Worm (Caenorhabditis elegans) whole organism, L3 larva: ENCODE measurements around the gene lst-4.

Source experiments
- R02D3.7 ChIP-seq: fragments of 150-350 bp; optimal IDR thresholded peaks from 2 replicates; lab custom pipeline; 2014; ENCODE audit warnings: missing biosample characterization, missing genetic modification characterization
- ZK546.5 ChIP-seq: sonication (generic microtip); optimal IDR thresholded peaks from 2 replicates; lab custom pipeline; 2017; ENCODE audit warnings: missing biosample characterization, missing genetic modification characterization
- aly-2 ChIP-seq: fragments of 150-350 bp; optimal IDR thresholded peaks from 2 replicates; lab custom pipeline; 2014; ENCODE audit warnings: missing biosample characterization, missing genetic modification characterization
- ama-1 ChIP-seq: fragments of 150-350 bp; optimal IDR thresholded peaks from 2 replicates; lab custom pipeline; 2018
- ceh-16 ChIP-seq: sonication (generic microtip); optimal IDR thresholded peaks from 2 replicates; lab custom pipeline; 2017; ENCODE audit warnings: missing biosample characterization, missing genetic modification characterization
- ceh-28 ChIP-seq: fragments of 150-350 bp; optimal IDR thresholded peaks from 2 replicates; lab custom pipeline; 2014; ENCODE audit warnings: missing biosample characterization, missing genetic modification reagents, missing genetic modification characterization
- ceh-82 ChIP-seq: fragments of 150-350 bp; optimal IDR thresholded peaks from 2 replicates; lab custom pipeline; 2014; ENCODE audit warnings: missing biosample characterization, missing genetic modification characterization
- ceh-9 ChIP-seq: sonication (generic microtip); optimal IDR thresholded peaks from 2 replicates; lab custom pipeline; 2018; ENCODE audit warnings: missing biosample characterization, missing genetic modification characterization
- daf-12 ChIP-seq: fragments of 150-350 bp; optimal IDR thresholded peaks from 2 replicates; lab custom pipeline; 2014; ENCODE audit warnings: missing biosample characterization, missing genetic modification reagents, missing genetic modification characterization
- egl-27 ChIP-seq: sonication (generic microtip); optimal IDR thresholded peaks from 4 replicates; lab custom pipeline; 2017; ENCODE audit warnings: missing biosample characterization, missing genetic modification reagents, missing genetic modification characterization
- egl-5 ChIP-seq: fragments of 150-350 bp; optimal IDR thresholded peaks from 2 replicates; lab custom pipeline; 2017; ENCODE audit warnings: missing biosample characterization, missing genetic modification reagents, missing genetic modification characterization, inconsistent platforms
- elt-1 ChIP-seq: fragments of 150-350 bp; optimal IDR thresholded peaks from 2 replicates; lab custom pipeline; 2014; ENCODE audit warnings: missing biosample characterization, missing genetic modification characterization
- elt-2 ChIP-seq: sonication (generic microtip); optimal IDR thresholded peaks from 2 replicates; lab custom pipeline; 2016; ENCODE audit warnings: missing genetic modification reagents, mild to moderate bottlenecking, missing genetic modification characterization, missing compliant biosample characterization
- elt-3 ChIP-seq, 3 experiments: fragments of 150-350 bp in 1 of 3; sonication (generic microtip) in 2 of 3; optimal IDR thresholded peaks; 2 replicates in 2 of 3; 4 replicates in 1 of 3; lab custom pipeline; 2014 to 2017; ENCODE audit warnings: missing biosample characterization in 3 of 3, missing genetic modification characterization in 3 of 3
- eor-1 ChIP-seq, 2 experiments: fragments of 150-350 bp; optimal IDR thresholded peaks; 2 replicates each; lab custom pipeline; 2014 to 2018; ENCODE audit warnings: missing biosample characterization in 2 of 2, missing genetic modification characterization in 2 of 2
- fkh-10 ChIP-seq: sonication (generic microtip); optimal IDR thresholded peaks from 2 replicates; lab custom pipeline; 2017; ENCODE audit warnings: missing biosample characterization, missing genetic modification reagents, missing genetic modification characterization
- fkh-2 ChIP-seq: fragments of 150-350 bp; optimal IDR thresholded peaks from 2 replicates; lab custom pipeline; 2014; ENCODE audit warnings: missing biosample characterization, missing genetic modification reagents, missing genetic modification characterization
- fos-1 ChIP-seq: fragments of 150-350 bp; optimal IDR thresholded peaks from 2 replicates; lab custom pipeline; 2014; ENCODE audit warnings: missing biosample characterization, missing genetic modification characterization
- hmg-11 ChIP-seq: sonication (generic microtip); optimal IDR thresholded peaks from 2 replicates; lab custom pipeline; 2016; ENCODE audit warnings: missing genetic modification characterization, missing compliant biosample characterization
- jun-1 ChIP-seq: fragments of 150-350 bp; optimal IDR thresholded peaks from 2 replicates; lab custom pipeline; 2014; ENCODE audit warnings: missing biosample characterization, missing genetic modification reagents, missing genetic modification characterization
- lin-15B ChIP-seq: fragments of 150-350 bp; optimal IDR thresholded peaks from 2 replicates; lab custom pipeline; 2014; ENCODE audit warnings: missing biosample characterization, missing genetic modification characterization
- lin-39 ChIP-seq: fragments of 150-350 bp; optimal IDR thresholded peaks from 2 replicates; lab custom pipeline; 2018; ENCODE audit warnings: missing biosample characterization, missing genetic modification reagents, missing genetic modification characterization
- lsy-12 ChIP-seq: sonication (generic microtip); optimal IDR thresholded peaks from 2 replicates; lab custom pipeline; 2016; ENCODE audit warnings: mild to moderate bottlenecking, missing genetic modification characterization, missing compliant biosample characterization
- mdl-1 ChIP-seq: fragments of 150-350 bp; optimal IDR thresholded peaks from 2 replicates; lab custom pipeline; 2014; ENCODE audit warnings: missing biosample characterization, missing genetic modification characterization
- mml-1 ChIP-seq: fragments of 150-350 bp; sonication (generic microtip); optimal IDR thresholded peaks from 3 replicates; lab custom pipeline; 2014; ENCODE audit warnings: missing biosample characterization, missing genetic modification characterization
- nfya-1 ChIP-seq: sonication (generic microtip); optimal IDR thresholded peaks from 2 replicates; lab custom pipeline; 2017; ENCODE audit warnings: missing genetic modification characterization, mild to moderate bottlenecking, missing compliant biosample characterization, antibody characterized with exemption, moderate library complexity; ENCODE audit not compliant: insufficient read depth
- nhr-11 ChIP-seq: fragments of 150-350 bp; optimal IDR thresholded peaks from 2 replicates; lab custom pipeline; 2014; ENCODE audit warnings: missing biosample characterization, missing genetic modification characterization
- nhr-12 ChIP-seq: fragments of 150-350 bp; optimal IDR thresholded peaks from 2 replicates; lab custom pipeline; 2014; ENCODE audit warnings: missing biosample characterization, missing genetic modification characterization
- nhr-23 ChIP-seq: fragments of 150-350 bp; optimal IDR thresholded peaks from 2 replicates; lab custom pipeline; 2014; ENCODE audit warnings: missing biosample characterization, missing genetic modification reagents, missing genetic modification characterization
- nhr-237 ChIP-seq: fragments of 150-350 bp; optimal IDR thresholded peaks from 2 replicates; lab custom pipeline; 2014; ENCODE audit warnings: missing biosample characterization, missing genetic modification characterization
- nhr-25 ChIP-seq: sonication (generic microtip); optimal IDR thresholded peaks from 2 replicates; lab custom pipeline; 2017; ENCODE audit warnings: missing biosample characterization, missing genetic modification characterization
- nhr-28 ChIP-seq: fragments of 150-350 bp; optimal IDR thresholded peaks from 2 replicates; lab custom pipeline; 2014; ENCODE audit warnings: missing biosample characterization, missing genetic modification characterization
- nhr-43 ChIP-seq: sonication (generic microtip); optimal IDR thresholded peaks from 2 replicates; lab custom pipeline; 2016; ENCODE audit warnings: mild to moderate bottlenecking, missing genetic modification characterization, missing compliant biosample characterization; ENCODE audit not compliant: poor library complexity, severe bottlenecking
- nhr-67 ChIP-seq: fragments of 150-350 bp; optimal IDR thresholded peaks from 2 replicates; lab custom pipeline; 2014; ENCODE audit warnings: missing biosample characterization, missing genetic modification characterization
- nhr-76 ChIP-seq: fragments of 150-350 bp; sonication (generic microtip); optimal IDR thresholded peaks from 5 replicates; lab custom pipeline; 2014; ENCODE audit warnings: missing biosample characterization, missing genetic modification characterization
- nhr-77 ChIP-seq: fragments of 150-350 bp; optimal IDR thresholded peaks from 2 replicates; lab custom pipeline; 2014; ENCODE audit warnings: missing biosample characterization, missing genetic modification characterization
- pha-4 ChIP-seq: fragments of 150-350 bp; optimal IDR thresholded peaks from 2 replicates; lab custom pipeline; 2014; ENCODE audit warnings: missing biosample characterization, missing genetic modification reagents, missing genetic modification characterization
- pqm-1 ChIP-seq: fragments of 150-350 bp; optimal IDR thresholded peaks from 2 replicates; lab custom pipeline; 2017; ENCODE audit warnings: missing biosample characterization, missing genetic modification characterization, inconsistent platforms
- sea-2 ChIP-seq: fragments of 150-350 bp; sonication (generic microtip); optimal IDR thresholded peaks from 4 replicates; lab custom pipeline; 2014; ENCODE audit warnings: missing biosample characterization, missing genetic modification reagents, missing genetic modification characterization
- skn-1 ChIP-seq: fragments of 150-350 bp; optimal IDR thresholded peaks from 2 replicates; lab custom pipeline; 2014; ENCODE audit warnings: missing biosample characterization, missing genetic modification characterization
- snpc-4 ChIP-seq: fragments of 150-350 bp; optimal IDR thresholded peaks from 2 replicates; lab custom pipeline; 2014; ENCODE audit warnings: missing biosample characterization, missing genetic modification characterization
- tbx-2 ChIP-seq: sonication (generic microtip); optimal IDR thresholded peaks from 2 replicates; lab custom pipeline; 2016; ENCODE audit warnings: mild to moderate bottlenecking, missing genetic modification characterization, missing compliant biosample characterization
- unc-39 ChIP-seq: sonication (generic microtip); optimal IDR thresholded peaks from 4 replicates; lab custom pipeline; 2017; ENCODE audit warnings: missing biosample characterization, missing genetic modification characterization
- unc-62 ChIP-seq: fragments of 150-350 bp; sonication (generic microtip); optimal IDR thresholded peaks from 4 replicates; lab custom pipeline; 2014; ENCODE audit warnings: missing biosample characterization, missing genetic modification reagents, missing genetic modification characterization
- zag-1 ChIP-seq: fragments of 150-350 bp; optimal IDR thresholded peaks from 2 replicates; lab custom pipeline; 2014; ENCODE audit warnings: missing biosample characterization, missing genetic modification characterization
- ztf-11 ChIP-seq: fragments of 150-350 bp; optimal IDR thresholded peaks from 2 replicates; lab custom pipeline; 2014; ENCODE audit warnings: missing biosample characterization, missing genetic modification characterization
- ztf-4 ChIP-seq: fragments of 150-350 bp; optimal IDR thresholded peaks from 2 replicates; lab custom pipeline; 2014; ENCODE audit warnings: missing biosample characterization, missing genetic modification characterization

lst-4 gene

ce11 chrIV:14074456-14074855 is 4.8 kb upstream of the lst-4 start:
- TF ChIP-seq zag-1 (tag; lab: Kevin White, UChicago) (no peak), ceh-82 (no peak), mml-1 (no peak), lin-39 (tag; lab: Kevin White, UChicago) (no peak), hmg-11 (tag; lab: Kevin White, UChicago) (no peak), tbx-2 (no peak)

DNA sequence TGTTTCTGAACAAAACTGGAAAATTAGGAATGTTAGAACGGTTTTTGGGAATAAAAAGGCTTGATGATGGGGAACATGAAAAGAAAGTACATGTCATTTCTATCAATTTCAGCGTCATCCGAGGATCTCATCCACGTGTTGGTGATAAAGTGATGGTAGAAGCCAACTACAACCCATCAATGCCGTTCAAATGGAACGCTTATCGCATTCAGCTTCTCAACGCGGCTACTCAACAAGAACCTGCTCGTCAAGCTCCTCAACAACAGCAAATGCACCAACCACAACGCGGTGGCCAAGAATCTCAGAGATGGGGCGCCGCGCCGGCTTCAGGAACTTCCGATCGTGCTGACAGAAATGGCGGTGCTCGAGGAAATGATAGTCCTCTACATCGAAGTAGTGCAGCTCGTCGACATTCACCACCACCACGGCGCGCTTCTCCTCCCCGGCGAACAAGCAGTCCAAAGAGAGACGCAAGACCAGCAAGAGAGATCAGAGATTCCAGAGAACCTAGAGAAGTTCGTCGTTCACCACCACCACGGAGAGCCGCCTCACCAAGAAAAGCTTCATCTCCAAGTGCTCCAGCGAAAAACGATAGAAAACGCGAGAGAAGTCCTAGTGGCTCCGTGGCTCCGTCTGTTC is 2.5 kb upstream of the lst-4 start:
- TF ChIP-seq nfya-1 (tag; lab: Kevin White, UChicago): no peak
- peak; percentile 1 for TF ChIP-seq elt-2 (tag; lab: Kevin White, UChicago)
- TF ChIP-seq ama-1 (lab: Kevin White, UChicago): peak; percentile 90
- TF ChIP-seq tbx-2: no peak

DNA sequence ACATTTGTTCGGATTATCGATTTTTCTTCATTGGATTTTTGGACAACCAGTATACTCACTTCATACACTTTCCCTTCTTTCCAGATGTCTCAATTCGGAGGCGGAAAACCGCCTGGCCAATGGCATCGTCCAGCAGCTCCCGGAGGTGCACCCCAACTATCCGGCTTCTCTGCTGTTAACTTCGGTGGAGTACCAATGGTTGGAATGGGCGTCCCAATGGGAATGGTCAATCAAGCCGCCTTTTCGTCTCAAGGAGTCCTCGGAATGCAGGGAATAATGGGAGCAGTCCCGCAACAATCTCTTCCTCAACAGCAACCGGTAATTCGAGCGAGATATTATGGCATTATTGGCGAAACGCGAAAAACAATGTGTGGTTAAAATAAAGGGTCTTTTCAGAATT is 1.8 kb upstream of the lst-4 start, which contains the start of gene ccar-1:
Gene ccar-1 (plus strand): TSS at position 83 of the 400 bp plus-strand sequence.
- peak; percentile 18 for TF ChIP-seq nhr-43 (tag; lab: Kevin White, UChicago)
- no peak for TF ChIP-seq aly-2 (tag; lab: Kevin White, UChicago)
- no peak for TF ChIP-seq elt-3 (tag; optimal IDR thresholded peaks at IDR 0.05; lab: Kevin White, UChicago)
- no peak for TF ChIP-seq daf-12
- no peak for TF ChIP-seq elt-1 (tag; lab: Kevin White, UChicago)

ce11 chrIV:14070992-14071289 is 1.3 kb upstream of the lst-4 start:
- TF ChIP-seq nhr-28 (tag; lab: Kevin White, UChicago): no peak
- no peak for TF ChIP-seq fkh-2
- TF ChIP-seq nhr-23: peak; percentile 48
- TF ChIP-seq nhr-12 (tag; lab: Kevin White, UChicago): no peak
- no peak for TF ChIP-seq unc-39 (tag; lab: Kevin White, UChicago)
- TF ChIP-seq egl-27 (tag; lab: Kevin White, UChicago): no peak
- TF ChIP-seq pha-4: peak; percentile 95
- TF ChIP-seq lsy-12 (tag; lab: Kevin White, UChicago): peak; percentile 60
- TF ChIP-seq fos-1: no peak
- TF ChIP-seq nhr-76 (tag; lab: Kevin White, UChicago): no peak
- no peak for TF ChIP-seq fkh-10 (GFP tag; lab: Kevin White, UChicago)
- TF ChIP-seq mdl-1: no peak
- TF ChIP-seq lin-15B (tag; lab: Kevin White, UChicago): peak; percentile 96
- TF ChIP-seq nfya-1 (tag; lab: Kevin White, UChicago): peak; percentile 92
- TF ChIP-seq ceh-28 (tag; lab: Kevin White, UChicago): peak; percentile 49
- TF ChIP-seq nhr-67 (tag; lab: Kevin White, UChicago): no peak
- peak; percentile 49 for TF ChIP-seq jun-1
- peak; percentile 8 for TF ChIP-seq tbx-2
- no peak for TF ChIP-seq pqm-1 (tag; lab: Kevin White, UChicago)
- no peak for TF ChIP-seq ceh-9 (tag; lab: Kevin White, UChicago)
- TF ChIP-seq aly-2 (tag; lab: Kevin White, UChicago): no peak
- TF ChIP-seq nhr-11 (tag; lab: Kevin White, UChicago): no peak
- TF ChIP-seq elt-1 (tag; lab: Kevin White, UChicago): peak; percentile 8
- TF ChIP-seq mml-1: no peak
- TF ChIP-seq unc-62: no peak
- no peak for TF ChIP-seq ceh-82
- TF ChIP-seq sea-2 (GFP tag; lab: Kevin White, UChicago): no peak
- TF ChIP-seq ceh-16: no peak
- TF ChIP-seq lin-39 (tag; lab: Kevin White, UChicago): peak; percentile 78
- TF ChIP-seq daf-12: no peak
- TF ChIP-seq elt-3 (tag; optimal IDR thresholded peaks at IDR 0.05; lab: Kevin White, UChicago): peak in 1 of 3 experiments; percentile 76
- peak; percentile 78 for TF ChIP-seq skn-1 (tag; lab: Kevin White, UChicago)
- peak; percentile 81 for TF ChIP-seq ama-1 (lab: Kevin White, UChicago)
- peak; percentile 57 for TF ChIP-seq elt-2 (tag; lab: Kevin White, UChicago)
- peak; percentile 62 for TF ChIP-seq egl-5 (tag; lab: Kevin White, UChicago)
- no peak for TF ChIP-seq eor-1 (tag; optimal IDR thresholded peaks at IDR 0.05; lab: Kevin White, UChicago)
- no peak for TF ChIP-seq ZK546.5 (tag; lab: Kevin White, UChicago)
- TF ChIP-seq nhr-77: no peak
- TF ChIP-seq nhr-25 (tag; lab: Kevin White, UChicago): peak; percentile 73
- no peak for TF ChIP-seq ztf-11 (tag; lab: Kevin White, UChicago)
- TF ChIP-seq nhr-237 (tag; lab: Kevin White, UChicago): no peak
- TF ChIP-seq R02D3.7 (tag; lab: Kevin White, UChicago): peak; percentile 77
- no peak for TF ChIP-seq zag-1 (tag; lab: Kevin White, UChicago)
- peak; percentile 88 for TF ChIP-seq snpc-4 (tag; lab: Kevin White, UChicago)
- no peak for TF ChIP-seq ztf-4 (tag; lab: Kevin White, UChicago)
